Worm (Caenorhabditis elegans) whole organism, mixed stage, embryonic: ENCODE data around the gene slcr-46.2.

Source experiments
- M03D4.4 ChIP-seq: sonication (generic microtip); optimal IDR thresholded peaks from 2 replicates; lab custom pipeline; 2017; ENCODE audit warnings: mild to moderate bottlenecking, missing genetic modification characterization, missing compliant biosample characterization
- bed-3 ChIP-seq: fragments of 200-800 bp; sonication (Bioruptor generic); optimal IDR thresholded peaks from 3 replicates; lab custom pipeline; 2018; ENCODE audit warnings: mild to moderate bottlenecking, missing genetic modification characterization, moderate library complexity, missing compliant biosample characterization
- ceh-39 ChIP-seq: fragments of 150-350 bp; optimal IDR thresholded peaks from 2 replicates; lab custom pipeline; 2014; ENCODE audit warnings: missing biosample characterization, missing genetic modification characterization
- ceh-43 ChIP-seq: fragments of 200-800 bp; sonication (Bioruptor generic); optimal IDR thresholded peaks from 2 replicates; lab custom pipeline; 2018; ENCODE audit warnings: mild to moderate bottlenecking, missing genetic modification characterization, moderate library complexity, missing compliant biosample characterization
- ceh-83 ChIP-seq: fragments of 200-800 bp; sonication (Bioruptor generic); optimal IDR thresholded peaks from 2 replicates; lab custom pipeline; 2018; ENCODE audit warnings: mild to moderate bottlenecking, missing genetic modification characterization, missing compliant biosample characterization
- ces-1 ChIP-seq: fragments of 150-350 bp; optimal IDR thresholded peaks from 2 replicates; lab custom pipeline; 2014; ENCODE audit warnings: missing biosample characterization, missing genetic modification reagents, missing genetic modification characterization
- cnd-1 ChIP-seq: fragments of 200-800 bp; sonication (Bioruptor generic); optimal IDR thresholded peaks from 2 replicates; lab custom pipeline; 2018; ENCODE audit warnings: mild to moderate bottlenecking, missing genetic modification characterization, missing compliant biosample characterization
- drap-1 ChIP-seq: fragments of 200-800 bp; sonication (Bioruptor generic); optimal IDR thresholded peaks from 3 replicates; lab custom pipeline; 2018; ENCODE audit warnings: mild to moderate bottlenecking, missing genetic modification characterization, missing compliant biosample characterization
- elt-3 ChIP-seq: fragments of 150-350 bp; optimal IDR thresholded peaks from 2 replicates; lab custom pipeline; 2014; ENCODE audit warnings: missing biosample characterization, missing genetic modification characterization
- ham-2 ChIP-seq: fragments of 200-800 bp; sonication (Bioruptor generic); optimal IDR thresholded peaks from 2 replicates; lab custom pipeline; 2018; ENCODE audit warnings: mild to moderate bottlenecking, missing genetic modification characterization, missing compliant biosample characterization
- hlh-1 ChIP-seq: fragments of 150-350 bp; optimal IDR thresholded peaks from 2 replicates; lab custom pipeline; 2014; ENCODE audit warnings: missing biosample characterization, missing genetic modification reagents, missing genetic modification characterization
- lin-13 ChIP-seq: fragments of 150-350 bp; optimal IDR thresholded peaks from 2 replicates; lab custom pipeline; 2014; ENCODE audit warnings: missing biosample characterization, missing genetic modification characterization
- lsy-2 ChIP-seq: fragments of 150-350 bp; optimal IDR thresholded peaks from 2 replicates; lab custom pipeline; 2014; ENCODE audit warnings: missing biosample characterization, missing genetic modification characterization
- mab-5 ChIP-seq: fragments of 150-350 bp; optimal IDR thresholded peaks from 2 replicates; lab custom pipeline; 2014; ENCODE audit warnings: missing biosample characterization, missing genetic modification characterization
- mep-1 ChIP-seq: fragments of 150-350 bp; optimal IDR thresholded peaks from 2 replicates; lab custom pipeline; 2017; ENCODE audit warnings: missing biosample characterization, missing genetic modification reagents, missing genetic modification characterization, inconsistent platforms
- mls-2 ChIP-seq: sonication (generic microtip); optimal IDR thresholded peaks from 2 replicates; lab custom pipeline; 2016; ENCODE audit warnings: mild to moderate bottlenecking, missing genetic modification characterization, moderate library complexity, missing compliant biosample characterization
- nhr-12 ChIP-seq: fragments of 150-350 bp; optimal IDR thresholded peaks from 2 replicates; lab custom pipeline; 2014; ENCODE audit warnings: missing biosample characterization, missing genetic modification characterization
- nhr-2 ChIP-seq: fragments of 150-350 bp; optimal IDR thresholded peaks from 2 replicates; lab custom pipeline; 2014; ENCODE audit warnings: missing biosample characterization, missing genetic modification characterization
- nhr-76 ChIP-seq: sonication (generic microtip); optimal IDR thresholded peaks from 2 replicates; lab custom pipeline; 2017; ENCODE audit warnings: missing biosample characterization, missing genetic modification characterization
- pha-4 ChIP-seq: fragments of 150-350 bp; optimal IDR thresholded peaks from 2 replicates; lab custom pipeline; 2018; ENCODE audit warnings: missing biosample characterization, missing genetic modification reagents, missing genetic modification characterization
- sem-2 ChIP-seq: fragments of 200-800 bp; sonication (Bioruptor generic); optimal IDR thresholded peaks from 2 replicates; lab custom pipeline; 2018; ENCODE audit warnings: mild to moderate bottlenecking, missing genetic modification characterization, missing compliant biosample characterization
- sptf-1 ChIP-seq: sonication (generic microtip); optimal IDR thresholded peaks from 2 replicates; lab custom pipeline; 2017; ENCODE audit warnings: mild to moderate bottlenecking, missing genetic modification characterization, moderate library complexity, missing compliant biosample characterization
- tbx-8 ChIP-seq: fragments of 200-800 bp; sonication (Bioruptor generic); optimal IDR thresholded peaks from 2 replicates; lab custom pipeline; 2018; ENCODE audit warnings: mild to moderate bottlenecking, missing genetic modification characterization, moderate library complexity, missing compliant biosample characterization
- unc-39 ChIP-seq: fragments of 150-350 bp; optimal IDR thresholded peaks from 2 replicates; lab custom pipeline; 2014; ENCODE audit warnings: missing biosample characterization, missing genetic modification characterization
- unc-62 ChIP-seq: fragments of 150-350 bp; optimal IDR thresholded peaks from 2 replicates; lab custom pipeline; 2014; ENCODE audit warnings: missing biosample characterization, missing genetic modification reagents, missing genetic modification characterization
- zip-8 ChIP-seq: fragments of 150-350 bp; optimal IDR thresholded peaks from 2 replicates; lab custom pipeline; 2014; ENCODE audit warnings: missing biosample characterization, missing genetic modification characterization
- ztf-11 ChIP-seq: fragments of 150-350 bp; optimal IDR thresholded peaks from 2 replicates; lab custom pipeline; 2014; ENCODE audit warnings: missing biosample characterization, missing genetic modification characterization

slcr-46.2 gene

ce11 chrV:19391242-19391641, 1.3 kb upstream of the slcr-46.2 start:
- TF ChIP-seq nhr-2 (tag; lab: Kevin White, UChicago), result no peak
- TF ChIP-seq sptf-1 (tag; lab: Kevin White, UChicago), result peak; percentile 28
- TF ChIP-seq pha-4 (tag; lab: Kevin White, UChicago), result peak; percentile 15
- peak; percentile 18 for TF ChIP-seq mep-1 (tag; lab: Kevin White, UChicago)
- TF ChIP-seq unc-62 (GFP tag; lab: Kevin White, UChicago), result no peak

ce11 chrV:19380968-19381367, 9.0 kb downstream of the slcr-46.2 start, which contains the start of gene srw-84:
Gene srw-84, plus strand, starts transcription at chrV:19381268.
- no peak for TF ChIP-seq ceh-39 (tag; lab: Kevin White, UChicago)
- no peak for TF ChIP-seq bed-3
- no peak for TF ChIP-seq lin-13 (tag; lab: Kevin White, UChicago)

ce11 chrV:19377014-19377494, 12.9 kb downstream of the slcr-46.2 start, which contains the start of gene nceh-1:
Gene nceh-1, plus strand, starts transcription at chrV:19377444.
- TF ChIP-seq elt-3 (tag; lab: Kevin White, UChicago) (no peak), cnd-1 (tag; lab: Kevin White, UChicago) (no peak), mab-5 (tag; lab: Kevin White, UChicago) (no peak), ham-2 (GFP tag; lab: Kevin White, UChicago) (no peak), unc-39 (no peak), M03D4.4 (no peak), ces-1 (GFP tag; lab: Kevin White, UChicago) (no peak), pha-4 (tag; lab: Kevin White, UChicago) (no peak), ceh-83 (GFP tag; lab: Kevin White, UChicago) (no peak), mep-1 (tag; lab: Kevin White, UChicago) (no peak), nhr-76 (tag; lab: Kevin White, UChicago) (no peak), zip-8 (tag; lab: Kevin White, UChicago) (no peak), unc-62 (GFP tag; lab: Kevin White, UChicago) (no peak), bed-3 (no peak), mls-2 (tag; lab: Kevin White, UChicago) (no peak), sptf-1 (tag; lab: Kevin White, UChicago) (no peak), tbx-8 (no peak), ztf-11 (no peak), lsy-2 (tag; lab: Kevin White, UChicago) (no peak), drap-1 (no peak)

ce11 chrV:19371777-19372176, 18.2 kb downstream of the slcr-46.2 start:
- TF ChIP-seq mep-1 (tag; lab: Kevin White, UChicago) (no peak), ceh-43 (GFP tag; lab: Kevin White, UChicago) (no peak), zip-8 (tag; lab: Kevin White, UChicago) (no peak), drap-1 (peak; percentile 59), bed-3 (no peak), sptf-1 (tag; lab: Kevin White, UChicago) (peak; percentile 13)

ce11 chrV:19371253-19371652, 18.7 kb downstream of the slcr-46.2 start, which contains the start of gene Y43F8A.2:
Gene Y43F8A.2, plus strand, starts transcription at chrV:19371553.
- TF ChIP-seq nhr-2 (tag; lab: Kevin White, UChicago) (no peak), unc-39 (no peak), ham-2 (GFP tag; lab: Kevin White, UChicago) (no peak), drap-1 (no peak), nhr-12 (tag; lab: Kevin White, UChicago) (no peak)

ce11 chrV:19370189-19370588, 19.7 kb downstream of the slcr-46.2 start, which contains the start of gene Y43F8A.1:
Gene Y43F8A.1, plus strand, starts transcription at chrV:19370489.
- no peak for TF ChIP-seq zip-8 (tag; lab: Kevin White, UChicago)
- no peak for TF ChIP-seq ceh-83 (GFP tag; lab: Kevin White, UChicago)
- no peak for TF ChIP-seq mep-1 (tag; lab: Kevin White, UChicago)
- no peak for TF ChIP-seq lin-13 (tag; lab: Kevin White, UChicago)
- no peak for TF ChIP-seq sem-2
- no peak for TF ChIP-seq ceh-39 (tag; lab: Kevin White, UChicago)
- no peak for TF ChIP-seq nhr-76 (tag; lab: Kevin White, UChicago)
- TF ChIP-seq bed-3, result no peak
- TF ChIP-seq pha-4 (tag; lab: Kevin White, UChicago), result no peak
- no peak for TF ChIP-seq ztf-11
- TF ChIP-seq ham-2 (GFP tag; lab: Kevin White, UChicago), result no peak
- TF ChIP-seq cnd-1 (tag; lab: Kevin White, UChicago), result no peak
- TF ChIP-seq hlh-1 (tag; lab: Kevin White, UChicago), result no peak
- no peak for TF ChIP-seq tbx-8
